Fruit fly (Drosophila melanogaster) whole organism, pupa: ENCODE results near the gene mRpS30.

Experiments
- CG10348 ChIP-seq: fragments of 200-800 bp; sonication (Bioruptor generic); IDR thresholded peaks from 2 replicates; pipeline ENCODE4 v1.3.6; 2022; ENCODE audit warnings: missing biosample characterization, missing genetic modification characterization
- CG12605 ChIP-seq: fragments of 200-800 bp; sonication (Bioruptor generic); IDR thresholded peaks from 2 replicates; pipeline ENCODE4 v1.3.6; 2022; ENCODE audit warnings: missing biosample characterization, missing genetic modification characterization
- CG13204 ChIP-seq: fragments of 200-800 bp; sonication (Bioruptor generic); optimal IDR thresholded peaks from 2 replicates; lab custom pipeline; 2018; ENCODE audit warnings: missing biosample characterization, mild to moderate bottlenecking, missing genetic modification characterization, moderate library complexity
- CG14655 ChIP-seq: fragments of 200-800 bp; sonication (Bioruptor generic); optimal IDR thresholded peaks from 3 replicates; lab custom pipeline; 2017; ENCODE audit warnings: mild to moderate bottlenecking, missing biosample characterization, missing genetic modification reagents, missing genetic modification characterization
- CG15710 ChIP-seq: fragments of 200-800 bp; sonication (Bioruptor generic); optimal IDR thresholded peaks from 2 replicates; lab custom pipeline; 2018; ENCODE audit warnings: missing biosample characterization, mild to moderate bottlenecking, missing genetic modification characterization, moderate library complexity
- CG17806 ChIP-seq: fragments of 200-800 bp; sonication (Bioruptor generic); optimal IDR thresholded peaks from 2 replicates; lab custom pipeline; 2018; ENCODE audit warnings: missing biosample characterization, mild to moderate bottlenecking, missing genetic modification characterization, moderate library complexity
- CG32121 ChIP-seq: fragments of 200-800 bp; sonication (Bioruptor generic); IDR thresholded peaks from 2 replicates; pipeline ENCODE4 v1.3.6; 2022; ENCODE audit warnings: missing biosample characterization, missing genetic modification characterization
- CG34367 ChIP-seq: fragments of 200-800 bp; sonication (Bioruptor generic); optimal IDR thresholded peaks from 2 replicates; lab custom pipeline; 2018; ENCODE audit warnings: missing biosample characterization, mild to moderate bottlenecking, missing genetic modification characterization
- CG4496 ChIP-seq: fragments of 200-800 bp; sonication (Bioruptor generic); IDR thresholded peaks from 3 replicates; pipeline ENCODE4 v1.3.6; 2022; ENCODE audit warnings: missing biosample characterization, missing genetic modification characterization
- CG8159 ChIP-seq: fragments of 200-800 bp; sonication (Bioruptor generic); optimal IDR thresholded peaks from 3 replicates; lab custom pipeline; 2018; ENCODE audit warnings: missing biosample characterization, mild to moderate bottlenecking, missing genetic modification characterization, moderate library complexity
- CG8301 ChIP-seq: fragments of 200-800 bp; sonication (Bioruptor generic); optimal IDR thresholded peaks from 2 replicates; lab custom pipeline; 2018; ENCODE audit warnings: missing biosample characterization, mild to moderate bottlenecking, missing genetic modification characterization
- CG9948 ChIP-seq: fragments of 200-800 bp; sonication (Bioruptor generic); optimal IDR thresholded peaks from 2 replicates; lab custom pipeline; 2018; ENCODE audit warnings: missing biosample characterization, mild to moderate bottlenecking, missing genetic modification characterization, moderate library complexity
- D1 ChIP-seq: fragments of 200-800 bp; sonication (Bioruptor generic); optimal IDR thresholded peaks from 2 replicates; lab custom pipeline; 2018; ENCODE audit warnings: missing biosample characterization, mild to moderate bottlenecking, missing genetic modification characterization, moderate library complexity
- EcR ChIP-seq: fragments of 200-800 bp; sonication (Bioruptor generic); optimal IDR thresholded peaks from 3 replicates; lab custom pipeline; 2019; ENCODE audit warnings: missing biosample characterization, missing genetic modification characterization, mild to moderate bottlenecking, moderate library complexity, missing genetic modification reagents
- Ets98B ChIP-seq: fragments of 200-800 bp; sonication (Bioruptor generic); IDR thresholded peaks from 2 replicates; pipeline ENCODE4 v1.3.6; 2022; ENCODE audit warnings: missing biosample characterization, missing genetic modification characterization
- Pif1A ChIP-seq: fragments of 200-800 bp; sonication (Bioruptor generic); optimal IDR thresholded peaks from 3 replicates; lab custom pipeline; 2016; ENCODE audit warnings: missing biosample characterization, missing genetic modification characterization
- Pif1B ChIP-seq: fragments of 200-800 bp; sonication (Bioruptor generic); optimal IDR thresholded peaks from 3 replicates; lab custom pipeline; 2016; ENCODE audit warnings: missing biosample characterization, missing genetic modification characterization
- Snoo ChIP-seq: fragments of 200-800 bp; sonication (Bioruptor generic); optimal IDR thresholded peaks from 3 replicates; lab custom pipeline; 2017; ENCODE audit warnings: missing biosample characterization, mild to moderate bottlenecking, missing genetic modification characterization, inconsistent platforms
- fd96Ca ChIP-seq: fragments of 200-800 bp; sonication (Bioruptor generic); IDR thresholded peaks from 3 replicates; pipeline ENCODE4 v1.3.6; 2022; ENCODE audit warnings: missing biosample characterization, missing genetic modification characterization
- gl ChIP-seq: fragments of 200-800 bp; sonication (Bioruptor generic); optimal IDR thresholded peaks from 2 replicates; lab custom pipeline; 2018; ENCODE audit warnings: missing biosample characterization, mild to moderate bottlenecking, missing genetic modification characterization
- rn ChIP-seq: fragments of 200-800 bp; sonication (Bioruptor generic); IDR thresholded peaks from 2 replicates; pipeline ENCODE4 v1.3.6; 2022; ENCODE audit warnings: missing biosample characterization, missing genetic modification characterization

Gene mRpS30

dm6 chrX:15795951-15796443 is 10.2 kb downstream of the mRpS30 start, which contains the start of gene sordd1:
Gene sordd1, minus strand, starts transcription at chrX:15796028.
- 0 out of 2 replicates have a peak, but pooled peaks have one; percentile 14 for TF ChIP-seq Ets98B (GFP tag; lab: Robert Waterston, UW)
- TF ChIP-seq CG12605 (GFP tag; lab: Robert Waterston, UW), result 0 out of 2 replicates have a peak, but pooled peaks have one; percentile 6
- peak; percentile 55; the same call in 2 of the 3 replicates for TF ChIP-seq CG4496 (GFP tag; lab: Robert Waterston, UW)
- 0 out of 2 replicates have a peak, but pooled peaks have one; percentile 15 for TF ChIP-seq CG32121 (GFP tag; lab: Robert Waterston, UW)

dm6 chrX:15799085-15799557 is 13.3 kb downstream of the mRpS30 start, which contains the start of the genes sordd2 and CG15602:
Gene sordd2, minus strand, starts transcription at chrX:15799162.
Gene CG15602, plus strand, starts transcription at chrX:15799426.
- TF ChIP-seq CG4496 (GFP tag; lab: Robert Waterston, UW), result peak; percentile 52; the same call in 2 of the 3 replicates

dm6 chrX:15802880-15803650 is 17.2 kb downstream of the mRpS30 start:
- peak; percentile 3 for TF ChIP-seq CG15710
- peak; percentile 0 for TF ChIP-seq CG34367 (tag; lab: Kevin White, UChicago)
- TF ChIP-seq CG17806 (tag; lab: Kevin White, UChicago), result peak; percentile 22
- no peak for TF ChIP-seq CG13204
- TF ChIP-seq Pif1A, result no peak
- TF ChIP-seq CG4496 (GFP tag; lab: Robert Waterston, UW), result 0 out of 3 replicates have a peak, but pooled peaks have one; percentile 32
- no peak for TF ChIP-seq CG32121 (GFP tag; lab: Robert Waterston, UW)
- peak; percentile 22 for TF ChIP-seq CG8159 (tag; lab: Kevin White, UChicago)
- no peak for TF ChIP-seq fd96Ca (GFP tag; lab: Robert Waterston, UW)
- no peak for TF ChIP-seq EcR (GFP tag; lab: Kevin White, UChicago)
- no peak for TF ChIP-seq gl
- no peak for TF ChIP-seq Ets98B (GFP tag; lab: Robert Waterston, UW)
- no peak for TF ChIP-seq CG14655 (GFP tag; lab: Kevin White, UChicago)
- TF ChIP-seq CG9948, result peak; percentile 21
- no peak for TF ChIP-seq Pif1B (GFP tag; lab: Kevin White, UChicago)
- TF ChIP-seq, all 21 proteins: peak for 6

- TF ChIP-seq D1 (tag; lab: Kevin White, UChicago) (no peak), Pif1A (no peak), Ets98B (GFP tag; lab: Robert Waterston, UW) (peak; percentile 54; the same call in 1 of the 2 replicates)
Observed at dm6 chrX:15803764-15804563, 18.1 kb downstream of the mRpS30 start, which contains the start of the genes PGRP-LE and sd. Gene PGRP-LE, minus strand, starts transcription at chrX:15803880. Gene sd, plus strand, starts transcription at chrX:15804370.

dm6 chrX:15804790-15805189 is 18.9 kb downstream of the mRpS30 start:
- peak; percentile 18 for TF ChIP-seq CG9948
- TF ChIP-seq CG4496 (GFP tag; lab: Robert Waterston, UW), result peak; percentile 65; the same call in 1 of the 3 replicates
- peak; percentile 22 for TF ChIP-seq CG17806 (tag; lab: Kevin White, UChicago)
- TF ChIP-seq CG10348 (GFP tag; lab: Robert Waterston, UW), result no peak
- peak; percentile 38; the same call in 1 of the 2 replicates for TF ChIP-seq Ets98B (GFP tag; lab: Robert Waterston, UW)
- peak; percentile 18 for TF ChIP-seq CG8301 (tag; lab: Kevin White, UChicago)
- TF ChIP-seq CG12605 (GFP tag; lab: Robert Waterston, UW), result 0 out of 2 replicates have a peak, but pooled peaks have one; percentile 18
- no peak for TF ChIP-seq CG13204
- peak; percentile 3 for TF ChIP-seq Pif1A
- TF ChIP-seq fd96Ca (GFP tag; lab: Robert Waterston, UW), result 0 out of 3 replicates have a peak, but pooled peaks have one; percentile 47
- peak; percentile 26 for TF ChIP-seq CG8159 (tag; lab: Kevin White, UChicago)
- TF ChIP-seq rn (GFP tag; lab: Robert Waterston, UW), result no peak
- no peak for TF ChIP-seq Pif1B (GFP tag; lab: Kevin White, UChicago)
- TF ChIP-seq CG14655 (GFP tag; lab: Kevin White, UChicago), result peak; percentile 48
- TF ChIP-seq CG15710, result peak; percentile 17

dm6 chrX:15805523-15805922 is 19.7 kb downstream of the mRpS30 start:
- TF ChIP-seq CG34367 (tag; lab: Kevin White, UChicago) (no peak), Snoo (tag; lab: Kevin White, UChicago) (no peak), CG10348 (GFP tag; lab: Robert Waterston, UW) (no peak), CG8159 (tag; lab: Kevin White, UChicago) (no peak), Pif1B (GFP tag; lab: Kevin White, UChicago) (no peak), CG4496 (GFP tag; lab: Robert Waterston, UW) (no peak), Ets98B (GFP tag; lab: Robert Waterston, UW) (no peak), CG32121 (GFP tag; lab: Robert Waterston, UW) (no peak), fd96Ca (GFP tag; lab: Robert Waterston, UW) (no peak), CG9948 (no peak), CG17806 (tag; lab: Kevin White, UChicago) (no peak), EcR (GFP tag; lab: Kevin White, UChicago) (no peak), CG14655 (GFP tag; lab: Kevin White, UChicago) (no peak), CG13204 (no peak), CG8301 (tag; lab: Kevin White, UChicago) (no peak), Pif1A (no peak), CG15710 (no peak), rn (GFP tag; lab: Robert Waterston, UW) (no peak), gl (no peak)
